Worm (Caenorhabditis elegans): ENCODE data around the gene his-37.
A peak's percentile ranks its signal among the peaks of the same experiment; 100 is the strongest.

Gene his-37

DNA sequence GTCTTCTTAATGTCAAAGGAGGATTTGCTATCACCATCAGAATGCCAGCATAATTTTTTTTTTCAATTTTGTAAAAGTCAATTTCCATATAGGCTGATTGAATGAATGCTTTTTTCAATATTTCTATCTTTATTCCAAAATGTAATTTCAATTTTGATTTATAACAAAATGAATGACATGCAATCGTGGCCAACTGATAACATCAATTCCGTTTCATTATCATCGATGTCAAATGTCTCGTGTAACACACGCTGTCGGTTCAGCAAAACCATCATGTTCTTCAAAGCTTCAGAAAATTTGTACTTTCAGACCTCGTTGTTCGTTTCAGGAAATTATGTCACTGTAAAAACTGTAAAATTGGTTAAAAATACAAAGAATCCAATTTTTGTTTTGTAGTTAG is 40.0 kb upstream of the his-37 start:
- TF ChIP-seq snpc-1.3 (tag; optimal IDR thresholded peaks at IDR 0.05; ENCODE audit: insufficient read depth) (no peak), sdz-38 (tag; optimal IDR thresholded peaks at IDR 0.05) (no peak), nfyb-1 (GFP tag; IDR thresholded peaks at IDR 0.05) (no peak), nhr-80 (tag; optimal IDR thresholded peaks at IDR 0.05) (peak; percentile 73), hmg-1.2 (GFP tag; IDR thresholded peaks at IDR 0.05) (no peak), let-607 (tag; optimal IDR thresholded peaks at IDR 0.05) (peak; percentile 40 to 83)

ce11 chrV:9507742-9508141 is 39.2 kb upstream of the his-37 start, which contains the start of gene acs-14:
Gene acs-14 (plus strand): TSS chrV:9508132.
- TF ChIP-seq bed-2 (GFP tag; IDR thresholded peaks at IDR 0.05) (no peak), hlh-26 (GFP tag; conservative IDR thresholded peaks at IDR 0.05) (no peak), let-607 (tag; optimal IDR thresholded peaks at IDR 0.05) (no peak), cebp-1 (GFP tag; IDR thresholded peaks at IDR 0.05) (no peak), cebp-1 (tag; optimal IDR thresholded peaks at IDR 0.05) (no peak), egl-18 (GFP tag; IDR thresholded peaks at IDR 0.05) (no peak), hrde-1 (tag; optimal IDR thresholded peaks at IDR 0.05; ENCODE audit: borderline replicate concordance) (no peak), ceh-58 (GFP tag; IDR thresholded peaks at IDR 0.05) (no peak), unc-62 (GFP tag; optimal IDR thresholded peaks at IDR 0.05) (no peak), nhr-80 (tag; optimal IDR thresholded peaks at IDR 0.05) (peak; percentile 14)

ce11 chrV:9509597-9509996 is 37.3 kb upstream of the his-37 start:
- no peak for TF ChIP-seq Y67H2A.10 (GFP tag; conservative IDR thresholded peaks at IDR 0.05)
- TF ChIP-seq ama-1 (optimal IDR thresholded peaks at IDR 0.05), result no peak
- TF ChIP-seq ama-1 (GFP tag; optimal IDR thresholded peaks at IDR 0.05), result no peak
- TF ChIP-seq lin-54 (GFP tag; optimal IDR thresholded peaks at IDR 0.05), result no peak
- TF ChIP-seq Y53F4B.3 (GFP tag; IDR thresholded peaks at IDR 0.05), result no peak
- no peak for TF ChIP-seq ceh-27 (GFP tag; optimal IDR thresholded peaks at IDR 0.05)
- no peak for TF ChIP-seq nhr-27 (tag; optimal IDR thresholded peaks at IDR 0.05)
- TF ChIP-seq cebp-2 (GFP tag; IDR thresholded peaks at IDR 0.05), result no peak
- no peak for TF ChIP-seq dpff-1 (tag; optimal IDR thresholded peaks at IDR 0.05)
- TF ChIP-seq C06A6.2 (GFP tag; conservative IDR thresholded peaks at IDR 0.05), result no peak
- TF ChIP-seq hlh-26 (GFP tag; conservative IDR thresholded peaks at IDR 0.05), result no peak
- TF ChIP-seq ztf-22 (GFP tag; optimal IDR thresholded peaks at IDR 0.05), result no peak
- TF ChIP-seq madf-3 (GFP tag; IDR thresholded peaks at IDR 0.05), result no peak
- TF ChIP-seq aptf-2 (GFP tag; conservative IDR thresholded peaks at IDR 0.05), result no peak
- TF ChIP-seq D2030.7 (GFP tag; IDR thresholded peaks at IDR 0.05), result no peak
- TF ChIP-seq atf-7 (tag; optimal IDR thresholded peaks at IDR 0.05), result no peak
- no peak for TF ChIP-seq let-607 (tag; optimal IDR thresholded peaks at IDR 0.05)
- no peak for TF ChIP-seq B0035.1 (tag; optimal IDR thresholded peaks at IDR 0.05)
- no peak for TF ChIP-seq ztf-28 (GFP tag; IDR thresholded peaks at IDR 0.05)

- TF ChIP-seq Y56A3A.18 (GFP tag; IDR thresholded peaks at IDR 0.05) (no peak), dpl-1 (GFP tag; optimal IDR thresholded peaks at IDR 0.05) (no peak), mes-4 (tag; optimal IDR thresholded peaks at IDR 0.05) (no peak), nfyb-1 (GFP tag; IDR thresholded peaks at IDR 0.05) (no peak), him-1 (tag; optimal IDR thresholded peaks at IDR 0.05) (no peak), hlh-12 (tag; optimal IDR thresholded peaks at IDR 0.05) (no peak), ztf-18 (tag; optimal IDR thresholded peaks at IDR 0.05) (peak; percentile 93), hlh-26 (GFP tag; conservative IDR thresholded peaks at IDR 0.05) (no peak), lsl-1 (GFP tag; optimal IDR thresholded peaks at IDR 0.05) (peak; percentile 21), lag-1 (GFP tag; IDR thresholded peaks at IDR 0.05) (no peak), F49E8.2 (tag; optimal IDR thresholded peaks at IDR 0.05; ENCODE audit: insufficient read depth) (no peak), fkh-3 (tag; optimal IDR thresholded peaks at IDR 0.05) (no peak), D2030.7 (GFP tag; IDR thresholded peaks at IDR 0.05) (no peak), pha-4 (tag; optimal IDR thresholded peaks at IDR 0.05) (no peak), athp-1 (tag; optimal IDR thresholded peaks at IDR 0.05) (no peak), aptf-3 (GFP tag; IDR thresholded peaks at IDR 0.05) (no peak), nhr-80 (tag; optimal IDR thresholded peaks at IDR 0.05) (no peak), T07F8.4 (tag; optimal IDR thresholded peaks at IDR 0.05) (no peak), K11D2.4 (GFP tag; IDR thresholded peaks at IDR 0.05) (no peak)
Observed at ce11 chrV:9513590-9513989, 33.3 kb upstream of the his-37 start, which contains the start of gene eif-2Bdelta. Gene eif-2Bdelta (plus strand): TSS chrV:9513824.

All from whole organism, young adult.